Worm (Caenorhabditis elegans) whole organism, early embryonic: Measurements from ENCODE around the gene fmo-4.
A peak's percentile ranks its signal among the peaks of the same experiment; 100 is the strongest.

Source experiments
- B0310.2 ChIP-seq: sonication (generic microtip); optimal IDR thresholded peaks from 2 replicates; lab custom pipeline; 2016; ENCODE audit warnings: mild to moderate bottlenecking, missing genetic modification characterization, missing compliant biosample characterization
- F13C5.2 ChIP-seq: sonication (generic microtip); optimal IDR thresholded peaks from 2 replicates; lab custom pipeline; 2017; ENCODE audit warnings: mild to moderate bottlenecking, missing genetic modification characterization, inconsistent platforms, missing compliant biosample characterization
- aly-1 ChIP-seq: sonication (generic microtip); optimal IDR thresholded peaks from 2 replicates; lab custom pipeline; 2016; ENCODE audit warnings: missing genetic modification characterization, missing compliant biosample characterization
- ama-1 ChIP-seq: fragments of 150-350 bp; optimal IDR thresholded peaks from 2 replicates; lab custom pipeline; 2014
- ceh-13 ChIP-seq: fragments of 200-800 bp; sonication (Bioruptor generic); optimal IDR thresholded peaks from 2 replicates; lab custom pipeline; 2018; ENCODE audit warnings: mild to moderate bottlenecking, missing genetic modification characterization, missing compliant biosample characterization
- ceh-36 ChIP-seq: sonication (generic microtip); optimal IDR thresholded peaks from 2 replicates; lab custom pipeline; 2016; ENCODE audit warnings: missing genetic modification characterization, inconsistent platforms, missing compliant biosample characterization
- ets-7 ChIP-seq: sonication (generic microtip); optimal IDR thresholded peaks from 2 replicates; lab custom pipeline; 2016; ENCODE audit warnings: missing genotype, missing genetic modification characterization, missing compliant biosample characterization
- flt-1 ChIP-seq: fragments of 200-800 bp; sonication (Bioruptor generic); IDR thresholded peaks from 2 replicates; pipeline ENCODE4 v1.3.6; 2022; ENCODE audit warnings: missing genetic modification characterization, missing compliant biosample characterization
- hmbx-1 ChIP-seq: sonication (generic microtip); optimal IDR thresholded peaks from 2 replicates; lab custom pipeline; 2016; ENCODE audit warnings: mild to moderate bottlenecking, missing genetic modification characterization, missing compliant biosample characterization
- hmg-4 ChIP-seq: fragments of 200-800 bp; sonication (Bioruptor generic); optimal IDR thresholded peaks from 2 replicates; lab custom pipeline; 2018; ENCODE audit warnings: mild to moderate bottlenecking, missing genetic modification characterization, missing compliant biosample characterization
- hnd-1 ChIP-seq: sonication (generic microtip); optimal IDR thresholded peaks from 2 replicates; lab custom pipeline; 2016; ENCODE audit warnings: missing genetic modification characterization, missing compliant biosample characterization
- pes-1 ChIP-seq: fragments of 200-800 bp; sonication (Bioruptor generic); IDR thresholded peaks from 2 replicates; pipeline ENCODE4 v1.3.6; 2022; ENCODE audit warnings: missing genetic modification reagents, missing genetic modification characterization, missing compliant biosample characterization
- scrt-1 ChIP-seq: fragments of 200-800 bp; sonication (Bioruptor generic); IDR thresholded peaks from 2 replicates; pipeline ENCODE4 v1.3.6; 2022; ENCODE audit warnings: missing genetic modification characterization, missing compliant biosample characterization
- sea-1 ChIP-seq: fragments of 200-800 bp; sonication (Bioruptor generic); conservative IDR thresholded peaks from 2 replicates; pipeline ENCODE4 v1.3.6; 2022; ENCODE audit warnings: missing genetic modification characterization, missing compliant biosample characterization
- tbx-11 ChIP-seq: fragments of 200-800 bp; sonication (Bioruptor generic); IDR thresholded peaks from 2 replicates; pipeline ENCODE4 v1.3.6; 2022; ENCODE audit warnings: missing genetic modification characterization, missing compliant biosample characterization
- tbx-37 ChIP-seq: fragments of 200-800 bp; sonication (Bioruptor generic); conservative IDR thresholded peaks from 2 replicates; pipeline ENCODE4 v1.3.6; 2022; ENCODE audit warnings: missing genetic modification reagents, missing genetic modification characterization, missing compliant biosample characterization
- tra-4 ChIP-seq: sonication (generic microtip); optimal IDR thresholded peaks from 2 replicates; lab custom pipeline; 2017; ENCODE audit warnings: missing genetic modification characterization, missing compliant biosample characterization

fmo-4 gene

ce11 chrV:13566967-13567366 lies 39.5 kb downstream of the fmo-4 start:
- no peak for TF ChIP-seq ceh-36 (tag; lab: Kevin White, UChicago)
- no peak for TF ChIP-seq B0310.2 (tag; lab: Kevin White, UChicago)
- TF ChIP-seq tbx-37, result no peak

DNA sequence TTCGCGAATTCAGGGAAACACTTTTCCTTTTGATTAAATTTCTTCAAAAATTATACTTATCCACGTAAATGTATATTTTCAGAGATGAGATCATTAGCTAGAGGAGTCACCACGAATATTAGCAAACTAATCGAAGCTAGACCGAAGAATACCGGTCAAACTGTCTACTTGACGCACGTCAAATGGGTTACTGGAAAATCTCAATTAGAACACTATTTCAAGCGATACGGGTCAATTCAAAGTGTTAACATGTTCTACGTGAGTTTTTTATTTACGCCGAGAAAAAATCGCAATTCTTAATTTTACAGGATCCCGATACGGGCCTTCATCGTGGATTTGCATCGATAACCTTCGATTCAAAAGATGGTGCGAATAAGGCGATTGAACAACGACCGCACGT lies 40.7 kb downstream of the fmo-4 start, which contains the start of gene slrp-1:
Gene slrp-1, plus strand, starts transcription at position 83 of the 400 bp plus-strand sequence.
- TF ChIP-seq F13C5.2 (tag; lab: Kevin White, UChicago) (no peak), ceh-36 (tag; lab: Kevin White, UChicago) (no peak), hnd-1 (no peak), tbx-37 (no peak), pes-1 (GFP tag; lab: Robert Waterston, UW) (no peak), tbx-11 (GFP tag; lab: Robert Waterston, UW) (no peak), aly-1 (no peak), ama-1 (lab: Kevin White, UChicago) (no peak)

- TF ChIP-seq hmbx-1 (tag; lab: Kevin White, UChicago) (no peak), flt-1 (GFP tag; lab: Robert Waterston, UW) (no peak), hmg-4 (no peak), tbx-11 (GFP tag; lab: Robert Waterston, UW) (no peak), B0310.2 (tag; lab: Kevin White, UChicago) (no peak)
Observed at ce11 chrV:13565197-13565596, 41.3 kb downstream of the fmo-4 start.

- TF ChIP-seq hnd-1 (no peak), ama-1 (lab: Kevin White, UChicago) (no peak), sea-1 (GFP tag; lab: Robert Waterston, UW) (no peak), aly-1 (no peak), flt-1 (GFP tag; lab: Robert Waterston, UW) (no peak), hmbx-1 (tag; lab: Kevin White, UChicago) (no peak), scrt-1 (GFP tag; lab: Robert Waterston, UW) (no peak), tbx-11 (GFP tag; lab: Robert Waterston, UW) (no peak)
Observed at ce11 chrV:13563841-13564240, 42.7 kb downstream of the fmo-4 start, which contains the start of gene grl-17. Gene grl-17, minus strand, starts transcription at chrV:13563941.

ce11 chrV:13562748-13563147 lies 43.8 kb downstream of the fmo-4 start:
- TF ChIP-seq tbx-37, result no peak
- no peak for TF ChIP-seq B0310.2 (tag; lab: Kevin White, UChicago)
- TF ChIP-seq hnd-1, result no peak
- no peak for TF ChIP-seq flt-1 (GFP tag; lab: Robert Waterston, UW)
- no peak for TF ChIP-seq ama-1 (lab: Kevin White, UChicago)
- no peak for TF ChIP-seq ets-7
- no peak for TF ChIP-seq F13C5.2 (tag; lab: Kevin White, UChicago)
- no peak for TF ChIP-seq aly-1
- no peak for TF ChIP-seq sea-1 (GFP tag; lab: Robert Waterston, UW)
- TF ChIP-seq pes-1 (GFP tag; lab: Robert Waterston, UW), result no peak
- no peak for TF ChIP-seq hmg-4
- TF ChIP-seq tbx-11 (GFP tag; lab: Robert Waterston, UW), result no peak
- no peak for TF ChIP-seq ceh-36 (tag; lab: Kevin White, UChicago)

ce11 chrV:13559978-13560377 lies 46.5 kb downstream of the fmo-4 start, which contains the start of gene C56A3.8:
Gene C56A3.8, plus strand, starts transcription at chrV:13560278.
- TF ChIP-seq tbx-11 (GFP tag; lab: Robert Waterston, UW), result no peak
- no peak for TF ChIP-seq ceh-13 (GFP tag; lab: Kevin White, UChicago)
- TF ChIP-seq ama-1 (lab: Kevin White, UChicago), result no peak
- TF ChIP-seq aly-1, result no peak
- no peak for TF ChIP-seq flt-1 (GFP tag; lab: Robert Waterston, UW)
- TF ChIP-seq tbx-37, result no peak
- TF ChIP-seq pes-1 (GFP tag; lab: Robert Waterston, UW), result no peak
- TF ChIP-seq B0310.2 (tag; lab: Kevin White, UChicago), result no peak
- no peak for TF ChIP-seq hmg-4
- no peak for TF ChIP-seq tra-4 (tag; lab: Kevin White, UChicago)
- TF ChIP-seq sea-1 (GFP tag; lab: Robert Waterston, UW), result no peak
- no peak for TF ChIP-seq hmbx-1 (tag; lab: Kevin White, UChicago)
- TF ChIP-seq scrt-1 (GFP tag; lab: Robert Waterston, UW), result no peak
- no peak for TF ChIP-seq ceh-36 (tag; lab: Kevin White, UChicago)
- no peak for TF ChIP-seq F13C5.2 (tag; lab: Kevin White, UChicago)
- no peak for TF ChIP-seq hnd-1
- no peak for TF ChIP-seq ets-7

- TF ChIP-seq scrt-1 (GFP tag; lab: Robert Waterston, UW) (peak; percentile 52; the same call in 1 of the 2 replicates), ama-1 (lab: Kevin White, UChicago) (no peak), ceh-36 (tag; lab: Kevin White, UChicago) (no peak), tbx-37 (peak; percentile 63), ceh-13 (GFP tag; lab: Kevin White, UChicago) (no peak), flt-1 (GFP tag; lab: Robert Waterston, UW) (no peak), sea-1 (GFP tag; lab: Robert Waterston, UW) (no peak), B0310.2 (tag; lab: Kevin White, UChicago) (no peak), ets-7 (no peak), tra-4 (tag; lab: Kevin White, UChicago) (no peak), hnd-1 (no peak), tbx-11 (GFP tag; lab: Robert Waterston, UW) (no peak)
Observed at ce11 chrV:13556746-13557145, 49.8 kb downstream of the fmo-4 start, which contains the start of gene cav-2. Gene cav-2, plus strand, starts transcription at chrV:13557104.

- TF ChIP-seq hmbx-1 (tag; lab: Kevin White, UChicago) (no peak), B0310.2 (tag; lab: Kevin White, UChicago) (no peak), flt-1 (GFP tag; lab: Robert Waterston, UW) (no peak), hnd-1 (no peak), tbx-11 (GFP tag; lab: Robert Waterston, UW) (no peak), ets-7 (no peak), pes-1 (GFP tag; lab: Robert Waterston, UW) (no peak), ceh-13 (GFP tag; lab: Kevin White, UChicago) (no peak), sea-1 (GFP tag; lab: Robert Waterston, UW) (no peak), aly-1 (no peak)
Observed at ce11 chrV:13556297-13556696, 50.2 kb downstream of the fmo-4 start, which contains the start of gene C56A3.6. Gene C56A3.6, minus strand, starts transcription at chrV:13556397.
